Worm (Caenorhabditis elegans) whole organism, young adult: ENCODE results near the gene chtb-3.

ENCODE experiments used
- B0035.1 ChIP-seq: sonication (generic microtip); optimal IDR thresholded peaks from 2 replicates; lab custom pipeline; 2016; ENCODE audit warnings: missing genetic modification characterization, mild to moderate bottlenecking, missing compliant biosample characterization, missing genotype, missing genetic modification reagents
- ama-1 ChIP-seq, 3 experiments: fragments of 150-350 bp in 1 of 3; sonication (generic microtip) in 2 of 3; optimal IDR thresholded peaks; 2 replicates each; lab custom pipeline; 2014 to 2018; ENCODE audit warnings: missing biosample characterization in 2 of 3, missing genetic modification characterization in 2 of 3, missing genetic modification reagents in 2 of 3
- ceh-40 ChIP-seq: fragments of 200-800 bp; sonication (Bioruptor generic); IDR thresholded peaks from 2 replicates; pipeline ENCODE4 v1.3.6; 2022; ENCODE audit warnings: missing genetic modification characterization, missing compliant biosample characterization
- egrh-3 ChIP-seq: fragments of 200-800 bp; sonication (Bioruptor generic); IDR thresholded peaks from 2 replicates; pipeline ENCODE4 v1.3.6; 2022; ENCODE audit warnings: missing genetic modification reagents, missing genetic modification characterization, missing compliant biosample characterization
- nfya-1 ChIP-seq: sonication (generic microtip); optimal IDR thresholded peaks from 2 replicates; lab custom pipeline; 2017; ENCODE audit warnings: antibody characterized with exemption, missing compliant biosample characterization, missing genetic modification characterization, borderline replicate concordance; ENCODE audit not compliant: insufficient read depth
- nhr-120 ChIP-seq: fragments of 200-800 bp; sonication (Bioruptor generic); IDR thresholded peaks from 2 replicates; pipeline ENCODE4 v1.3.6; 2022; ENCODE audit warnings: missing genetic modification characterization, missing compliant biosample characterization

DNA sequence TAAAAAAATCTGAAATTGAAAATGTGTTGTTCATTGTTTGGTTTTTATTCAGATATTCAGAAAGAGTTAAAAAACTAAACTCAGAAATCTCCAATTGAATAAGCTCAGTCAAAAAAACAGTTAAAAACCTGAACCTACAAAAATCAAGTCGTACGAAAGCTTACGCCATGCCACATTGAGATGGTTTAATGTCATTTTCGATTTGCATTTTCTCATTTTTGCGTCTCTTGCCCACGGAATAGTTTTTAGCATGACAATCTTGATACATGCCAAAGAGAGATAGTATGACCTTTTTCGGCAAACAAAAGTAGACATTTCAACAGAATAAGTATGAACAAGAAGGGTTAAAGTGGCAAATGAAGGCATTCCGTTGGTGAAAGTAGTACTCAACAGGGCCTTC is 38.4 kb downstream of the chtb-3 start:
- TF ChIP-seq ama-1 (optimal IDR thresholded peaks at IDR 0.05; lab: Kevin White, UChicago) (no peak), ama-1 (GFP tag; optimal IDR thresholded peaks at IDR 0.05; lab: Kevin White, UChicago) (no peak), ceh-40 (no peak), egrh-3 (no peak), nfya-1 (tag; lab: Kevin White, UChicago) (no peak), nhr-120 (no peak), B0035.1 (tag; lab: Kevin White, UChicago) (no peak)
